Fruit fly (Drosophila melanogaster): ENCODE results near the gene CG5727.

dm6 chr2L:10172402-10172801 lies 38.1 kb downstream of the CG5727 start, which contains the start of gene CG13137:
- TF ChIP-seq CG15336 (GFP tag; IDR thresholded peaks at IDR 0.05) (no peak), Met (GFP tag; optimal IDR thresholded peaks at IDR 0.05) (no peak), esn (GFP tag; optimal IDR thresholded peaks at IDR 0.05) (no peak), Lpt (GFP tag; optimal IDR thresholded peaks at IDR 0.05) (no peak), Eip78C (GFP tag) (no peak), net (GFP tag; optimal IDR thresholded peaks at IDR 0.05) (no peak), CG32006 (GFP tag; optimal IDR thresholded peaks at IDR 0.05) (no peak), Gug (GFP tag; IDR thresholded peaks at IDR 0.05) (no peak), CG6163 (GFP tag; IDR thresholded peaks at IDR 0.05) (no peak), pdm3 (GFP tag; optimal IDR thresholded peaks at IDR 0.05) (no peak)
